Fruit fly (Drosophila melanogaster) S2 (cell line): Measurements from ENCODE around the gene br.

Experiments
- CG8478 ChIP-seq: fragments of >200 bp; optimal IDR thresholded peaks from 2 replicates; lab custom pipeline; 2018
- CTCF ChIP-seq, 2 experiments: fragments of >200 bp; optimal IDR thresholded peaks; 2 replicates each; lab custom pipeline; 2018

Gene br

dm6 chrX:1619699-1620309 is 44.9 kb downstream of the br start:
- TF ChIP-seq CTCF (optimal IDR thresholded peaks at IDR 0.05; lab: Kevin White, UChicago): no peak
- no peak for TF ChIP-seq CG8478 (lab: Kevin White, UChicago)

- TF ChIP-seq CG8478 (lab: Kevin White, UChicago) (no peak), CTCF (optimal IDR thresholded peaks at IDR 0.05; lab: Kevin White, UChicago) (no peak)
Measured at dm6 chrX:1621399-1621798, 46.5 kb downstream of the br start.

- no peak for TF ChIP-seq CG8478 (lab: Kevin White, UChicago)
- TF ChIP-seq CTCF (optimal IDR thresholded peaks at IDR 0.05; lab: Kevin White, UChicago): no peak
Measured at dm6 chrX:1623163-1623562, 48.2 kb downstream of the br start.

DNA sequence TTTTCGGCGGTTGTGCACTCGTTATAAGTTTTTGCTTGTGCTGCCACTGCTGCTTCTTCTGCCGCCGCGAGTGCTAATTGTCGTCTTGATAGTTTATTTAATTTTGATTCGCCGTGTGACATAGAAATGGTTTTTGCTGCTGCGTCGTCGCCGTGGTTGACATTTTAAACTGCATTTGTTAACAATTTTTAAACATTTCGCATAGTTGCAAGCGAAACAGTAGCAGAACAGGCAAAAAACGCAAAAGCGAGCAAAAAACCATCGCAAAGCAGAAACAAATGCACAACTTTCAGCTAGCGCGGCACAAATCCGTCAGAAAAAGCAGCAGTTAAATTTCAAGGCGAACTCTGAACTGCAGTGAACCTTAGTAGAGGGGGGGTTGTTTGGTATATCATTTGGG is 48.7 kb downstream of the br start:
- TF ChIP-seq CG8478 (lab: Kevin White, UChicago): no peak
- TF ChIP-seq CTCF (optimal IDR thresholded peaks at IDR 0.05; lab: Kevin White, UChicago): no peak

DNA sequence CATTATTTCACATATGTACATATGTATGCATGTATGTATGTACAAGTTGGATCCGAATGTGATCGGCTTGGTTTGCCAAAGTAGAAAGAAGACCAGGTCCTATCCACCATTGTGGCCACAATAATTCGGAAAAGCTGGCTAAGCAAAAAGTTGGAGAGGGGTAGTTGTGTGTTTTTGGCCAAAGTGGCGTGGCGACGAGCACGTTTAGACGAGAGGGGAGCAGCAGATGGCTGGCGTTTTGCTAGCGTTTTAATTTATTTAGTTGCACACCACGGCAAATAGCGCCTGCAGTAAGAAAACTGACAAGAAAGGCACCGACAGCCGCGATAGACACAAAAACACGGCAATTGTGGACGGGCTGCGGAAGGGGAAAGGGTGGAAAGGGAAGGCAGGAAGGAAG is 50.2 kb downstream of the br start:
- no peak for TF ChIP-seq CTCF (optimal IDR thresholded peaks at IDR 0.05; lab: Kevin White, UChicago)

DNA sequence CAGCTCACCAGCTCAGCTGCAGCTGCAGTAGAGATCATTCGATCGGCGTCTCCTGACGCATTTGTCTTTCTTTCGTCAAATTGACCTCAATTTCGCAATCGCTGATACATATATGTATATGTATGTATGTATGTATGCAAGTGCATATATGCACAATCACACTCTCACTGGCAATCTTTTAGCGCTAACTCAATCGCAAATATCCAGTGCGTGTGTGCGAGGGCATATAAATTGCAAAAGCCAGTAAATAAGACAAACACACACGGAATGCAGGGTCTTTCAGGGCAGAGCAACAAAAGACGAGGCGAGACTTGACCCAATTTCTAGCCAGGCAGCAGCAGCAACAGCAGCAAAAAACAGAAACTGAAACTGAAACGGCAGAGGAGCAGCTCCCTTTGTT is 52.7 kb downstream of the br start:
- TF ChIP-seq CTCF (optimal IDR thresholded peaks at IDR 0.05; lab: Kevin White, UChicago) (no peak), CG8478 (lab: Kevin White, UChicago) (no peak)

DNA sequence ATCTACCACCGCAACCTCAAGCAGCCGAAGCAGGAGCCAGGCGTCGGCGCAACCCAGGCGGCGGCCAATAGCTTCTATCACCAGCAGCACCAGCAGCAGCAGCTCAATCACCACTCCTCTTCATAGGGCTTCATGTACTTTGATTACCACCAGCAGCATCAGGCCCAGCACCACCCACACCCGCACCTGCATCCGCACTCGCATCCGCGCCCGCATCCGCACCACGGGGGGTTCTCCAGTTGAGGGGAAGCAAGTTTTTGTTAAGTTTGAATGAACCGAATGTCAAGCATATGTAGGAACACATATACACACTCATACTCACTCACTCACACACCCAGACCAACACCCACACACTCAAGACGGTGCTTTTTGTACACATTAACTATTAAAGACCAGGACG is 68.7 kb downstream of the br start:
- TF ChIP-seq CG8478 (lab: Kevin White, UChicago): no peak
- no peak for TF ChIP-seq CTCF (optimal IDR thresholded peaks at IDR 0.05; lab: Kevin White, UChicago)

dm6 chrX:1647876-1648275 is 72.9 kb downstream of the br start:
- no peak for TF ChIP-seq CG8478 (lab: Kevin White, UChicago)
- TF ChIP-seq CTCF (optimal IDR thresholded peaks at IDR 0.05; lab: Kevin White, UChicago): no peak

dm6 chrX:1660269-1660668 is 85.3 kb downstream of the br start:
- TF ChIP-seq CTCF (optimal IDR thresholded peaks at IDR 0.05; lab: Kevin White, UChicago) (peak; percentile 53 to 60), CG8478 (lab: Kevin White, UChicago) (no peak)

dm6 chrX:1664836-1665235 is 89.9 kb downstream of the br start, which contains the start of gene dor:
Gene dor, plus strand, starts transcription at chrX:1665052.
- peak in 1 of 2 experiments; percentile 17 for TF ChIP-seq CTCF (optimal IDR thresholded peaks at IDR 0.05; lab: Kevin White, UChicago)
- TF ChIP-seq CG8478 (lab: Kevin White, UChicago): no peak

DNA sequence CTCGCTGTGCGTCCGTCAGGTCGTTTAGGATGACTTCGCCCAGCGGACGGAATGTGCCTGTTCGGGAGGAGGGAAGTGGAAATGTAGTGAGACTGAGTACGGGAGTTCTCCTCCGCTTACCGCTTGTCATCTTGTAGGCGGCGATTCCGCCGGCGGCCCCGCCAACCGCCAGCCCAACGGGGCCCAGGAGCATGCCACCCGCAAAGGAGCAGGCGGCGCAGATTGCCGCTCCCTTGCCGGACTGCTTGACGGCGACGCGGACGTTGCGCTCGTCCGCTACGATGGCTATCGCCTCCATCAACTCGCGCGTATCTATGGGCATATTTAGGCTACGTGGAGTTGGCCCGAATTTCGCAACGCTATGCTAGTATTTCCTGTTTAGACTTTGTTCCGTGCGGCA is 93.8 kb downstream of the br start, which contains the start of gene Mur2B:
TSS of gene Mur2B (minus strand) at position 101 of the 400 bp plus-strand sequence.
- TF ChIP-seq CG8478 (lab: Kevin White, UChicago) (no peak), CTCF (optimal IDR thresholded peaks at IDR 0.05; lab: Kevin White, UChicago) (no peak)

DNA sequence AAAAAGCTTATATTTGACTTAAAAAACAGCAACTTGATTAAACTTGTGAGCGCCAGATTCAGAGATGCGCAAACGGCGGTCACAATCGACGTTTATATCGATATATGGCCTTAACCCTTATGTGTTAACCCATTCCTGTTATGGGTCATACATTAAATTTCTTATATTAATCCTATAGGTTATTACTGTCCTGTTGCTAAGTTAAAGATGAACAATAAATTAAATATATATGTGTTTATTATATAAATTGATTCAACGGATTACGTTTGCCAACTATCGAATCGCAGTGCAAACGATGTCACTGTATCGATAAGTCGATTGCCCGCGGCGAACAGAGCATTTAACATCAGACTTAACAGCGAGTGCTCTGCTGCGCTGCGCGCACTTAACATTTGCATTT is 94.3 kb downstream of the br start, which contains the start of the genes CG3740 and hfw:
TSS of gene CG3740 (minus strand) at position 84 of the 400 bp plus-strand sequence.
TSS of gene hfw (plus strand) at position 357 of the 400 bp plus-strand sequence.
- TF ChIP-seq CTCF (optimal IDR thresholded peaks at IDR 0.05; lab: Kevin White, UChicago) (no peak), CG8478 (lab: Kevin White, UChicago) (no peak)

DNA sequence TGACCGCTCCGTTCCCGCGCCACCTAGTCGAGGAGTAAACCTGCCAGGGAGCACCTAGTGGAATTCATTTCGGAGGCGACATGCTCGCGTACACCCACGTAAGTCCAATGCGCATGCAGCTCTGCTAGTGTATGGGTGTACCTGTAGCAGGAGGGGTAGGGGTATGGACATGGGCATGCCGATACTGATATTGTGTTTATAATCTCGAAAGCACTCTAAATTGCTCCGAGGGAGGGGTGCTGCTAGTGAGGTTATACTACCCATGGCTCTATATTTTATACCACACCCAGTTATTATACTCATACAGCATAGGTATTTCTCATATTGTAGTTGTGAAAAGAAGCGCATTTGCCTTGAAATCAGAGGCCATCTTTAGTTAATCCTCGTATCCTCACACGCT is 94.9 kb downstream of the br start:
- TF ChIP-seq CTCF (optimal IDR thresholded peaks at IDR 0.05; lab: Kevin White, UChicago) (no peak), CG8478 (lab: Kevin White, UChicago) (no peak)

DNA sequence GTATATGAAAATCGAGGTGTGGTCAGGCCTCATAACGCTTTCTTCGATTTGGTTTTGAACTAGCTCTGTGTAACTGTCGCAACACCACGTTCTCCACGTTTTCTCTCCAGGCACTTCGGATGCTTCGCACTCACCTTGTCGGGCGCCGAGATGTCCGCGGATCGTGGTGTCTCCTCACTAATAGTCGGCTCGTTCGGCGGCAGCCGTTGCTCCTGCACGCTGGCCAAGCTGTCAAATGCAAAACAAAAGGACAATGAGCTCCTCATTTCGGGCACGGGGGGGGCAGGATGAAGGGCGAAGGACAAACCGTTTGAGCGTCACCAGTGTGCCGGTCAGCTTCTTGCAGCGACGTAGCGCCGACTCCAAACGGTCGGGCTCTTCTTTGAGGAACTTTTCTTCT is 106.3 kb downstream of the br start, which contains the start of gene CG14797:
TSS of gene CG14797 (plus strand) at position 301 of the 400 bp plus-strand sequence.
- TF ChIP-seq CG8478 (lab: Kevin White, UChicago) (no peak), CTCF (optimal IDR thresholded peaks at IDR 0.05; lab: Kevin White, UChicago) (no peak)

- TF ChIP-seq CG8478 (lab: Kevin White, UChicago) (no peak), CTCF (optimal IDR thresholded peaks at IDR 0.05; lab: Kevin White, UChicago) (no peak)
Measured at dm6 chrX:1686305-1686704, 111.4 kb downstream of the br start, which contains the start of gene b6. Gene b6, plus strand, starts transcription at chrX:1686624.

DNA sequence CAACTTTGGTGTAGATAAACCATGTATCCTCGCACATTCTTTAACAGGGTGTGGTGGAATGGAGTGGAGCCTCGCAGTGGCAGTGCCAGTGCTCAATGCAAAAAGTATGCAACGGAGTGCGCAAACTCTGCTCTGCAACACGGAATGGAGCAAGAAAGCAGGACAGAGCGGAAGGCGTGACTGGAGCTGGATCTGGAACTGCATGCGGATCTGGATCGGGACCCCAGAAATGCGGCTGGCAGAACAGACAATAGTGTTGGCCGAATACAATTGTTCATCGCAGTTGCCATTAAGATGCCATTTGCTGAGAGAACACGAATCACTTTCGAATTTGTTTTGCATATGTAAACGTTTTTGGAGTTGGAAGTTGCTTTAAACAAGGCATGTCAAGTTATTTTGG is 116.5 kb downstream of the br start:
- TF ChIP-seq CG8478 (lab: Kevin White, UChicago) (no peak), CTCF (optimal IDR thresholded peaks at IDR 0.05; lab: Kevin White, UChicago) (no peak)
